Worm (Caenorhabditis elegans): ENCODE data around the gene mltn-1.

Gene mltn-1

DNA sequence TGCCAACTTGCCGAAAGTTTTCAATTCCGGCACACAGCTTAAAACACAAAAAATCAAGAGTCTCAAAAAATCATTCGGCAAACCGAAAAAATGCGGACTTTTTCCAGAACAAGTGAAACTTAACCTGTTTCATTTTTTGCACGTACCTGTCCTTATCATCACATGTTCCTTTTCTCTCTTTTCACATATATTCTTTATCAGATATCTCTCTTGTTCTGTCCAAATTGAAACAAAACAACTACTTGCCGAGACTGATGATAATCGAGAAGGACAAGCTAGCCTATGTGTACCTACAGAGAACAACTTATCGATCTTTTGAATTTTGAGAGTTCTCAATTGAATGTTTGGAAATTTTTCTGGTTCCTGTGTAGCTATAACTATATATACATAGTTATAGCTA, 4.9 kb upstream of the mltn-1 start:
- TF ChIP-seq cog-1 (tag; optimal IDR thresholded peaks at IDR 0.05) = no peak
- TF ChIP-seq med-1 (GFP tag; optimal IDR thresholded peaks at IDR 0.05; ENCODE audit: insufficient read depth) = no peak
- TF ChIP-seq ref-1 (GFP tag; conservative IDR thresholded peaks at IDR 0.05) = no peak
- TF ChIP-seq ztf-29 (GFP tag; IDR thresholded peaks at IDR 0.05) = no peak
- TF ChIP-seq T22C8.4 (GFP tag; IDR thresholded peaks at IDR 0.05) = no peak

DNA sequence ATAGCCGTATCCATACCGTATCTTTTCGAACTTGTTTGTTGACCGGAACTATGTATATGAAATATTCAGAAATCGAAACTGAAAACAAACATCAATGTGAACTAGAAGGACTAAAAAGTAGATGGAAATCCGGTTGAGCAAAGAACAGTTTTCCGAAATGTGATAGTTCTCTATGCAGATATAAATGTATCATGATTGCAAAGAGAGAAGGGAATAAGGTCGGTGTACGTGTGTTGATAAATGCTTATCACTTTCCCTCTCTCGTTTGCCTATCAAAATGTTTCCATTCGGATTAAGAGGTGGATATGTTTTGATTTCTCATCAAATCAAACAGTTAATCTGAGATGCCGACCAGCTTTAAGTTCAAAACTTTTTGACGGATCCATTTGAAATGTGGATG, 3.2 kb upstream of the mltn-1 start:
- TF ChIP-seq med-1 (GFP tag; optimal IDR thresholded peaks at IDR 0.05; ENCODE audit: insufficient read depth) (no peak), flt-1 (GFP tag; IDR thresholded peaks at IDR 0.05) (no peak), ref-1 (GFP tag; conservative IDR thresholded peaks at IDR 0.05) (no peak), ztf-23 (GFP tag; IDR thresholded peaks at IDR 0.05) (no peak), T22C8.4 (GFP tag; IDR thresholded peaks at IDR 0.05) (no peak), tab-1 (GFP tag; IDR thresholded peaks at IDR 0.05) (no peak), cog-1 (tag; optimal IDR thresholded peaks at IDR 0.05) (no peak), klf-2 (GFP tag; conservative IDR thresholded peaks at IDR 0.05) (no peak), ztf-29 (GFP tag; IDR thresholded peaks at IDR 0.05) (no peak)

DNA sequence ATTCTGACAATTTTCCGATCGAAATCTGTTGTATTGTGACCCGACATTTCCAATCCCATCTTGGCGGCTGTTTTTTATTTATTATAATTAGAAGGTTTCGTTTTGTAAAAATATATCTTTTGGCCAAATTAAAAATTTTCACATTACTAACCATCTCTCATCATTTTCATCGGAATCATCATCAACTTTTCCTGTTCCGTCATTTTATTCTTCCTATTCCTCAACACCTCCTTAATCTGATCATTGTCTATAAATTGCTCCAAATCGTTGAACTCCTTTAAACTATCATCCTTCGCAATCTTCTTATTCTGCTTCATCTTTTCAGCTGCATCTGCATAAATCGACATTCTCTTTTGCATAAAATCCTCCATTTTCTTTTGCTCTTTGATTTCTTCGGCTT, 2.7 kb downstream of the mltn-1 start:
- TF ChIP-seq ztf-23 (GFP tag; IDR thresholded peaks at IDR 0.05) = no peak
- TF ChIP-seq cog-1 (tag; optimal IDR thresholded peaks at IDR 0.05) = no peak
- no peak for TF ChIP-seq flt-1 (GFP tag; IDR thresholded peaks at IDR 0.05)
- TF ChIP-seq T22C8.4 (GFP tag; IDR thresholded peaks at IDR 0.05) = no peak
- TF ChIP-seq med-1 (GFP tag; optimal IDR thresholded peaks at IDR 0.05; ENCODE audit: insufficient read depth) = no peak
- TF ChIP-seq ref-1 (GFP tag; conservative IDR thresholded peaks at IDR 0.05) = no peak
- TF ChIP-seq tab-1 (GFP tag; IDR thresholded peaks at IDR 0.05) = no peak
- no peak for TF ChIP-seq klf-2 (GFP tag; conservative IDR thresholded peaks at IDR 0.05)
- no peak for TF ChIP-seq ztf-29 (GFP tag; IDR thresholded peaks at IDR 0.05)

DNA sequence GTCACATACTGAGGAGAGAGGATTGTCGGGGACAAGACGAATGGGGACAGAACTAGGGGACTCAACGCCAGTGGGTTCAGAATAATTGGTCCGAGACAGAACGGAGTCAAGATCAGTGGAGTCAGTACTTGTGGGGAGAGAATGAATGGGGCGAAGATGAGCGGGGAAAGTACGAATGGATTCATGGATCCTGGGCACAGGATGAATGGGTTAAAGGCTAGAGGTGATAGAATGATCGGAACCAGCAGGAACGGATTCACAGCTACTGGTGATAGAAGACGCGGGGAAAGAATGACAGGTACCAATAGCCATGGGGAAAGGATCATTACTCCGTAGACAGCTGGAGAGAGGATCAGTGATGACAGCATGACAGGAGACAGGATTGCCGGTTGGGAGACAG, 5.5 kb downstream of the mltn-1 start:
- TF ChIP-seq ztf-23 (GFP tag; IDR thresholded peaks at IDR 0.05) (no peak), tab-1 (GFP tag; IDR thresholded peaks at IDR 0.05) (no peak), klf-2 (GFP tag; conservative IDR thresholded peaks at IDR 0.05) (no peak), T22C8.4 (GFP tag; IDR thresholded peaks at IDR 0.05) (no peak), flt-1 (GFP tag; IDR thresholded peaks at IDR 0.05) (no peak), ref-1 (GFP tag; conservative IDR thresholded peaks at IDR 0.05) (no peak), cog-1 (tag; optimal IDR thresholded peaks at IDR 0.05) (no peak), med-1 (GFP tag; optimal IDR thresholded peaks at IDR 0.05; ENCODE audit: insufficient read depth) (no peak), ztf-29 (GFP tag; IDR thresholded peaks at IDR 0.05) (no peak)

DNA sequence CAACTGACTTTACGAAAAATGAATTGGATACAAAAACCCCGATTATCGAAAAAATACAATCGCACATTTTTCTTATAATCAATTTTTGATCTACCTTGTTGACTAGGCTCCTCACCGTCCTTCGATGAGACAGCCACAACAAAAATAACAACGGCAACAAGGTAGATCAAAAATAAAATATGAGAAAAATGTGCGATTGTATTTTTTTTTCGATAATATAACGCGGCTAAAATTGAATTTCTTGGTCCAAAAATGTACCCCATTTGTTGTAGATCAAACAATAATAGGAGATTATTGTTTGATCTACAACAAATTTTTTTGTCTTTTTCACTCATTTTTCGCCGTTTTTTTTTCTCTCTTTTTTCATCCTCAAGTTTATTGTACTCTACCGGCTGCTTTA, 14.4 kb downstream of the mltn-1 start:
- TF ChIP-seq med-1 (GFP tag; optimal IDR thresholded peaks at IDR 0.05; ENCODE audit: insufficient read depth) (no peak), ref-1 (GFP tag; conservative IDR thresholded peaks at IDR 0.05) (no peak), klf-2 (GFP tag; conservative IDR thresholded peaks at IDR 0.05) (no peak), tab-1 (GFP tag; IDR thresholded peaks at IDR 0.05) (no peak), flt-1 (GFP tag; IDR thresholded peaks at IDR 0.05) (no peak), ztf-29 (GFP tag; IDR thresholded peaks at IDR 0.05) (no peak), cog-1 (tag; optimal IDR thresholded peaks at IDR 0.05) (no peak), ztf-23 (GFP tag; IDR thresholded peaks at IDR 0.05) (no peak), T22C8.4 (GFP tag; IDR thresholded peaks at IDR 0.05) (no peak)

DNA sequence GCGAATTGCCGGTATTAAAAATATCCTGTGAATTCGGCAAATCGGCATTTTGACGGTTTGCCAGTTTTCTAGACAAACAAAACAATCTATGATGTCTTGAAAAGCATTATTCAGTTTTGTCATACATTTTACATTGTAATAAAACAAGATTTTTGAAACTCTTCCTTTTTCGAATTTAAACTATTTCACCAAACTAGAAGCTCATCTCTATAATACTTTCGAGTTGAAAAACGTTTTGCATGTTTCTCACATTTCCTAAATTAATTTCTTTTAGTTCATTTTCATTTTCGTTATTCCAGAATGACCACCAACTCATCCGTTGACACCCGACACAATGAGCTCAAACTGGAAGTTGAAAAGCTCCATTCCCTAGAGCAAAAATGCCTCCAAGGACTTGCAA, 15.4 kb downstream of the mltn-1 start, which contains the start of gene F29C12.6:
Gene F29C12.6, plus strand, starts transcription at position 301 of the 400 bp plus-strand sequence.
- TF ChIP-seq cog-1 (tag; optimal IDR thresholded peaks at IDR 0.05) = no peak
- no peak for TF ChIP-seq flt-1 (GFP tag; IDR thresholded peaks at IDR 0.05)
- TF ChIP-seq ztf-29 (GFP tag; IDR thresholded peaks at IDR 0.05) = no peak
- TF ChIP-seq med-1 (GFP tag; optimal IDR thresholded peaks at IDR 0.05; ENCODE audit: insufficient read depth) = no peak
- TF ChIP-seq ztf-23 (GFP tag; IDR thresholded peaks at IDR 0.05) = no peak
- no peak for TF ChIP-seq ref-1 (GFP tag; conservative IDR thresholded peaks at IDR 0.05)
- TF ChIP-seq klf-2 (GFP tag; conservative IDR thresholded peaks at IDR 0.05) = no peak
- TF ChIP-seq T22C8.4 (GFP tag; IDR thresholded peaks at IDR 0.05) = no peak
- no peak for TF ChIP-seq tab-1 (GFP tag; IDR thresholded peaks at IDR 0.05)

DNA sequence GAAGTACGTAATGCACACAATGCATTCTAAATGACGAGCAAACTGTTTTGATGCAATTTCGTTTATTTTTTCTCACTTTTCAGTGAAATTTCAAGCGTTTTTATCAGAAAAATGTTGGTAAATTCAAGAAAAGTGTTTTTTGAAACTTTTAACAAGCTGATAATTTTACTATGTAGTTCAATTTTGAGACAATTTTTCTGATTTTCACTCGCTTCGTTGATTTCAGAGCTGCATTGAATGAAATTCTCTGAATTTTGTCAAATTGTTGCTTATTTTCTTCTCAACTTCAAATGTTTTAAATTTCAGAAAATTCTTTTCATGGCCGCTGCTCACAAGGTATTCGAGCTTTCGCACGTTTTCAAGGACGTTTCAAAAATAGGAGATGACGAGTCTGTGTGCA, 22.3 kb downstream of the mltn-1 start, which contains the start of gene bath-45:
Gene bath-45, plus strand, starts transcription at position 301 of the 400 bp plus-strand sequence.
- TF ChIP-seq cog-1 (tag; optimal IDR thresholded peaks at IDR 0.05) (no peak), med-1 (GFP tag; optimal IDR thresholded peaks at IDR 0.05; ENCODE audit: insufficient read depth) (no peak), ztf-29 (GFP tag; IDR thresholded peaks at IDR 0.05) (no peak)

DNA sequence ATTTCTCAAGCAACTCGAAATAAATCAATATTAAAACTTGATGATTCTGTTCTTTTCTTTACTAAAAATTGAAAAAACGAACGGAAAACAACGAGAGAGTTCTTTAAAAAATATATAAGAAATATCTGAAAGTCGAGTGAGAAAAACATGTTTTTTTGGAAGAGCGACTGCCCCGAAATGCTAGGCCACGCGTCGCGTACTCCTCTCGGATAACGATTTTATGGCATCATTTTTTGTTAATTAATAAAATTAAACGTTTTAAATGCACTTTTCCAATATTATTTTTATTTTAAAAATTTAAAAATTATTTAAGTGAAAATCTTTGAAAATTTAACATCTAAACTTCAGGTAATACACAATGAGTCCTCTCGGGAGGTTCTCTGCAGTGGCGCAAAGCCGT, 27.9 kb downstream of the mltn-1 start, which contains the start of gene gfm-1:
Gene gfm-1, plus strand, starts transcription at position 349 of the 400 bp plus-strand sequence.
- TF ChIP-seq flt-1 (GFP tag; IDR thresholded peaks at IDR 0.05) (peak; percentile 67), med-1 (GFP tag; optimal IDR thresholded peaks at IDR 0.05; ENCODE audit: insufficient read depth) (no peak), ztf-29 (GFP tag; IDR thresholded peaks at IDR 0.05) (no peak), T22C8.4 (GFP tag; IDR thresholded peaks at IDR 0.05) (no peak), klf-2 (GFP tag; conservative IDR thresholded peaks at IDR 0.05) (no peak), tab-1 (GFP tag; IDR thresholded peaks at IDR 0.05) (no peak), cog-1 (tag; optimal IDR thresholded peaks at IDR 0.05) (peak; percentile 53), ztf-23 (GFP tag; IDR thresholded peaks at IDR 0.05) (peak; percentile 71), ref-1 (GFP tag; conservative IDR thresholded peaks at IDR 0.05) (no peak)

DNA sequence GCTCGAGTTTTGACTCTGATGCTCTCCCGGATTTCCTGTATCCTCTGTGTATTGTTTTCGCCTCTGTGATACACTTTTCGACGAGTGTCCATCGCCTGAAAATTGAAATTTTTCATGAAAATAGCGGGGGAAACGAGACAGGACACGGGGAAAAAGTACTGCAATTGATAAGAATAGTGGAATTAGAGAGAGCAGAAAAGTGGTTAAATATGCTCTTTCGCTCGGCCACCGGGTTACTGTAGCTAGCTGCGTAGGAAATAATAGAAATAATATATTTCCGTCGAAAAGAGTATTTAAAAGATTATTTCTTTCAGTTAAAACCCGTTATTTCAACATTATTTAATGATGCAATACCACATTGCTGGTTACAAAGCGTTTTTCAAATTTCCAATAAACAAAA, 28.3 kb downstream of the mltn-1 start, which contains the start of gene rict-1:
Gene rict-1, minus strand, starts transcription at position 101 of the 400 bp plus-strand sequence.
- TF ChIP-seq ztf-23 (GFP tag; IDR thresholded peaks at IDR 0.05) = no peak
- no peak for TF ChIP-seq med-1 (GFP tag; optimal IDR thresholded peaks at IDR 0.05; ENCODE audit: insufficient read depth)
- TF ChIP-seq T22C8.4 (GFP tag; IDR thresholded peaks at IDR 0.05) = no peak
- TF ChIP-seq ztf-29 (GFP tag; IDR thresholded peaks at IDR 0.05) = no peak
- no peak for TF ChIP-seq cog-1 (tag; optimal IDR thresholded peaks at IDR 0.05)
- TF ChIP-seq flt-1 (GFP tag; IDR thresholded peaks at IDR 0.05) = no peak
- TF ChIP-seq tab-1 (GFP tag; IDR thresholded peaks at IDR 0.05) = no peak
- no peak for TF ChIP-seq ref-1 (GFP tag; conservative IDR thresholded peaks at IDR 0.05)
- TF ChIP-seq klf-2 (GFP tag; conservative IDR thresholded peaks at IDR 0.05) = no peak

DNA sequence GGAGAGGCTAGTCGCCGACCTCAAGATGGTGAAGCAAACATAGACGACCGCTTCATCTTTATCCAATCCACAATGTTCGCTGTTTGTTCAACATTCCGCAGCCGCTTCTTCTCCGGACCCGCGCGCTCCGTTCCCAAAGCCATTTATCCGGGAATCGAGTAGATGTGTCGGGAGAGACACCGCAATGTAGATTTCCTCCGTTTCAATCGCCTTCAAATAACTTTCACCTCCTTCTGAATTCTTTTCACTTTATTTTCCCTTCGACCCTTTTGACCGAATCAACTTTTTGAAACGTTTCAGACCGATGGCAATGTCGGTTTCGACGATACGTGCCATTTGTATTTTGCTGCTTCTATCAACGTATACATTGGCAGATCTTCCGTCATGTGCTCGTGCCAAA, 37.3 kb downstream of the mltn-1 start, which contains the start of gene pqn-32:
Gene pqn-32, plus strand, starts transcription at position 301 of the 400 bp plus-strand sequence.
- no peak for TF ChIP-seq ztf-23 (GFP tag; IDR thresholded peaks at IDR 0.05)
- no peak for TF ChIP-seq ref-1 (GFP tag; conservative IDR thresholded peaks at IDR 0.05)
- no peak for TF ChIP-seq T22C8.4 (GFP tag; IDR thresholded peaks at IDR 0.05)
- TF ChIP-seq med-1 (GFP tag; optimal IDR thresholded peaks at IDR 0.05; ENCODE audit: insufficient read depth) = no peak
- no peak for TF ChIP-seq tab-1 (GFP tag; IDR thresholded peaks at IDR 0.05)
- TF ChIP-seq ztf-29 (GFP tag; IDR thresholded peaks at IDR 0.05) = no peak
- no peak for TF ChIP-seq cog-1 (tag; optimal IDR thresholded peaks at IDR 0.05)
- TF ChIP-seq flt-1 (GFP tag; IDR thresholded peaks at IDR 0.05) = no peak
- no peak for TF ChIP-seq klf-2 (GFP tag; conservative IDR thresholded peaks at IDR 0.05)

All from whole organism, midembryonic.